Fruit fly (Drosophila melanogaster) whole organism, larva: ENCODE results near the gene RpL34b.

Experiments used
- noc ChIP-seq: fragments of 200-800 bp; sonication (Bioruptor generic); optimal IDR thresholded peaks from 3 replicates; lab custom pipeline; 2019; ENCODE audit warnings: missing biosample characterization, mild to moderate bottlenecking, missing genetic modification characterization, moderate library complexity

Gene RpL34b

dm6 chr3R:9424061-9424665, 23.1 kb upstream of the RpL34b start:
- no peak for TF ChIP-seq noc (tag; lab: Kevin White, UChicago)

dm6 chr3R:9422338-9422737, 21.3 kb upstream of the RpL34b start:
- TF ChIP-seq noc (tag; lab: Kevin White, UChicago), result no peak

dm6 chr3R:9420439-9421234, 19.6 kb upstream of the RpL34b start:
- no peak for TF ChIP-seq noc (tag; lab: Kevin White, UChicago)

- TF ChIP-seq noc (tag; lab: Kevin White, UChicago), result no peak
These were observed 18.2 kb upstream of the RpL34b start for dm6 chr3R:9419300-9419652.

- TF ChIP-seq noc (tag; lab: Kevin White, UChicago), result no peak
These were observed 17.6 kb upstream of the RpL34b start for dm6 chr3R:9418373-9419299.

dm6 chr3R:9417577-9418334, 16.7 kb upstream of the RpL34b start, which contains the start of gene ps:
ps (plus strand) TSS chr3R:9417940.
- peak; percentile 61 for TF ChIP-seq noc (tag; lab: Kevin White, UChicago)

dm6 chr3R:9416951-9417350, 15.9 kb upstream of the RpL34b start:
- no peak for TF ChIP-seq noc (tag; lab: Kevin White, UChicago)

- TF ChIP-seq noc (tag; lab: Kevin White, UChicago), result no peak
These were observed 11.1 kb upstream of the RpL34b start, which contains the start of the genes Task7 and alpha-Man-IIa for dm6 chr3R:9411928-9412640. Task7 (minus strand) TSS chr3R:9412293. alpha-Man-IIa (plus strand) TSS chr3R:9412548.

- TF ChIP-seq noc (tag; lab: Kevin White, UChicago), result no peak
These were observed 9.2 kb upstream of the RpL34b start, which contains the start of gene betaTub85D for dm6 chr3R:9410182-9410581. betaTub85D (minus strand) TSS chr3R:9410282.

- no peak for TF ChIP-seq noc (tag; lab: Kevin White, UChicago)
These were observed 7.0 kb upstream of the RpL34b start, which contains the start of gene CG44261 for dm6 chr3R:9408069-9408468. CG44261 (minus strand) TSS chr3R:9408169.

dm6 chr3R:9404104-9404512, 3.1 kb upstream of the RpL34b start, which contains the start of the genes CG9356, BBIP1 and CG8135:
CG9356 (minus strand) TSS chr3R:9404269.
BBIP1 (plus strand) TSS chr3R:9404385.
CG8135 (plus strand) TSS chr3R:9404385.
- TF ChIP-seq noc (tag; lab: Kevin White, UChicago), result peak; percentile 65

dm6 chr3R:9399951-9400392, 1.1 kb downstream of the RpL34b start, which contains the start of gene CG34117:
CG34117 (minus strand) TSS chr3R:9400053.
- peak; percentile 85 for TF ChIP-seq noc (tag; lab: Kevin White, UChicago)

- no peak for TF ChIP-seq noc (tag; lab: Kevin White, UChicago)
These were observed 2.0 kb downstream of the RpL34b start for dm6 chr3R:9399074-9399473.

- TF ChIP-seq noc (tag; lab: Kevin White, UChicago), result no peak
These were observed 3.1 kb downstream of the RpL34b start, which contains the start of gene Or85f for dm6 chr3R:9397890-9398289. Or85f (plus strand) TSS chr3R:9398190.
